Worm (Caenorhabditis elegans) whole organism, midembryonic: Measurements from ENCODE around the gene nhr-133.

Experiments used
- T22C8.4 ChIP-seq: fragments of 200-800 bp; sonication (Bioruptor generic); IDR thresholded peaks from 2 replicates; pipeline ENCODE4 v1.3.6; 2022; ENCODE audit warnings: missing genetic modification characterization, missing compliant biosample characterization
- cog-1 ChIP-seq: sonication (generic microtip); optimal IDR thresholded peaks from 2 replicates; lab custom pipeline; 2016; ENCODE audit warnings: missing genetic modification characterization, missing compliant biosample characterization
- flt-1 ChIP-seq: fragments of 200-800 bp; sonication (Bioruptor generic); IDR thresholded peaks from 2 replicates; pipeline ENCODE4 v1.3.6; 2022; ENCODE audit warnings: missing genetic modification characterization, missing compliant biosample characterization
- klf-2 ChIP-seq: fragments of 200-800 bp; sonication (Bioruptor generic); conservative IDR thresholded peaks from 2 replicates; pipeline ENCODE4 v1.3.6; 2022; ENCODE audit warnings: missing genetic modification reagents, missing genetic modification characterization, missing compliant biosample characterization
- ref-1 ChIP-seq: fragments of 200-800 bp; sonication (Bioruptor generic); conservative IDR thresholded peaks from 2 replicates; pipeline ENCODE4 v1.3.6; 2022; ENCODE audit warnings: missing genetic modification reagents, missing genetic modification characterization, missing compliant biosample characterization
- tab-1 ChIP-seq: fragments of 200-800 bp; sonication (Bioruptor generic); IDR thresholded peaks from 2 replicates; pipeline ENCODE4 v1.3.6; 2022; ENCODE audit warnings: missing genetic modification characterization, missing compliant biosample characterization

DNA sequence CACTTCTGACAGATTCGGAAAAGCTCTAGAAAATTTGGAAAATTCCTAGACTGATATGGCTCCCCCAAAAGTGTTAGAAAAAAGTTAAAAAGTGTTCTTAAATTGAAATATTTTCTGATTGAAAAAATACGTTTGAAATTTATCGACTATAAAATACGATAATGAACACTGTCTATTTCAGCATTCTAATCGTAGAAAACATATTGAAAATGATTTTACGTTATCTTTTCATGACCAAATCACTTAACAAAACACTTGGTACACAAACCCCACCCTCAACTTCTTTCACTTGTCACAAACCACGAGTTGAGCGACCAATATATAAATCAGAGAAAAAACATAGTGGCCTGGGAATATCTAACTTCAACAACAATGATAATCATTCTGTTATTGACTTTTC, 32.7 kb downstream of the nhr-133 start, which contains the start of gene cyp-33C1:
- TF ChIP-seq T22C8.4 (GFP tag; lab: Robert Waterston, UW) (no peak), flt-1 (GFP tag; lab: Robert Waterston, UW) (no peak), klf-2 (no peak), tab-1 (GFP tag; lab: Robert Waterston, UW) (no peak), ref-1 (GFP tag; lab: Robert Waterston, UW) (no peak), cog-1 (tag; lab: Kevin White, UChicago) (no peak)
